Fruit fly (Drosophila melanogaster) whole organism, embryonic: ENCODE results near the gene CG6656.
A peak's percentile ranks its signal among the peaks of the same experiment; 100 is the strongest.

Experiments used
- Abd-B ChIP-seq: fragments of 200-800 bp; sonication (Bioruptor generic); optimal IDR thresholded peaks from 2 replicates; lab custom pipeline; 2018; ENCODE audit warnings: missing biosample characterization, mild to moderate bottlenecking, missing genetic modification characterization, moderate library complexity
- Adf1 ChIP-seq: fragments of 200-800 bp; sonication (Bioruptor generic); IDR thresholded peaks from 2 replicates; pipeline ENCODE4 v1.3.6; 2022; ENCODE audit warnings: missing biosample characterization, missing genetic modification characterization
- B-H2 ChIP-seq: fragments of 200-800 bp; sonication (Bioruptor generic); optimal IDR thresholded peaks from 2 replicates; lab custom pipeline; 2018; ENCODE audit warnings: missing biosample characterization, mild to moderate bottlenecking, missing genetic modification characterization
- BEAF-32 ChIP-seq: fragments of 200-800 bp; sonication (Bioruptor generic); optimal IDR thresholded peaks from 3 replicates; lab custom pipeline; 2017; ENCODE audit warnings: missing biosample characterization, missing genetic modification characterization, mild to moderate bottlenecking, moderate library complexity, missing genetic modification reagents
- CG10543 ChIP-seq: fragments of 200-800 bp; sonication (Bioruptor generic); optimal IDR thresholded peaks from 3 replicates; lab custom pipeline; 2017; ENCODE audit warnings: missing biosample characterization, mild to moderate bottlenecking, missing genetic modification characterization, moderate library complexity
- CG11247 ChIP-seq: fragments of 200-800 bp; sonication (Bioruptor generic); IDR thresholded peaks from 2 replicates; pipeline ENCODE4 v1.3.6; 2022; ENCODE audit warnings: missing biosample characterization, missing genetic modification characterization
- CG11560 ChIP-seq: fragments of 200-800 bp; sonication (Bioruptor generic); IDR thresholded peaks from 3 replicates; pipeline ENCODE4 v1.3.6; 2022; ENCODE audit warnings: missing biosample characterization, missing genetic modification characterization
- CG12071 ChIP-seq: fragments of 200-800 bp; sonication (Bioruptor generic); optimal IDR thresholded peaks from 3 replicates; lab custom pipeline; 2018; ENCODE audit warnings: missing biosample characterization, mild to moderate bottlenecking, missing genetic modification characterization
- CG13123 ChIP-seq: fragments of 200-800 bp; sonication (Bioruptor generic); optimal IDR thresholded peaks from 2 replicates; lab custom pipeline; 2016; ENCODE audit warnings: missing biosample characterization, missing genetic modification characterization
- CG13894 ChIP-seq: fragments of 200-800 bp; sonication (Bioruptor generic); optimal IDR thresholded peaks from 3 replicates; lab custom pipeline; 2018; ENCODE audit warnings: missing biosample characterization, mild to moderate bottlenecking, missing genetic modification characterization, moderate library complexity
- CG17186 ChIP-seq: fragments of 200-800 bp; sonication (Bioruptor generic); optimal IDR thresholded peaks from 3 replicates; lab custom pipeline; 2017; ENCODE audit warnings: missing biosample characterization, missing genetic modification reagents, missing genetic modification characterization
- CG2199 ChIP-seq: fragments of 200-800 bp; sonication (Bioruptor generic); IDR thresholded peaks from 3 replicates; pipeline ENCODE4 v1.3.6; 2022; ENCODE audit warnings: missing biosample characterization, missing genetic modification characterization
- CG31388 ChIP-seq: fragments of 200-800 bp; sonication (Bioruptor generic); optimal IDR thresholded peaks from 2 replicates; lab custom pipeline; 2016; ENCODE audit warnings: missing biosample characterization, missing genetic modification characterization
- CG3407 ChIP-seq: fragments of 200-800 bp; sonication (Bioruptor generic); optimal IDR thresholded peaks from 2 replicates; lab custom pipeline; 2018; ENCODE audit warnings: missing biosample characterization, mild to moderate bottlenecking, missing genetic modification characterization
- CG34376 ChIP-seq: fragments of 200-800 bp; sonication (Bioruptor generic); optimal IDR thresholded peaks from 2 replicates; lab custom pipeline; 2018; ENCODE audit warnings: missing biosample characterization, mild to moderate bottlenecking, missing genetic modification characterization
- CG4854 ChIP-seq: fragments of 200-800 bp; sonication (Bioruptor generic); optimal IDR thresholded peaks from 2 replicates; lab custom pipeline; 2016; ENCODE audit warnings: missing biosample characterization, missing genetic modification characterization, inconsistent platforms
- CG5953 ChIP-seq: fragments of 200-800 bp; sonication (Bioruptor generic); IDR thresholded peaks from 2 replicates; pipeline ENCODE4 v1.3.6; 2022; ENCODE audit warnings: missing biosample characterization, missing genetic modification characterization
- CG6765 ChIP-seq: fragments of 200-800 bp; sonication (Bioruptor generic); optimal IDR thresholded peaks from 3 replicates; lab custom pipeline; 2017; ENCODE audit warnings: missing biosample characterization, mild to moderate bottlenecking, missing genetic modification characterization
- CG7839 ChIP-seq: fragments of 200-800 bp; sonication (Bioruptor generic); optimal IDR thresholded peaks from 3 replicates; lab custom pipeline; 2018; ENCODE audit warnings: missing biosample characterization, mild to moderate bottlenecking, missing genetic modification characterization, moderate library complexity
- D19A ChIP-seq: fragments of 200-800 bp; optimal IDR thresholded peaks from 3 replicates; lab custom pipeline; 2019; ENCODE audit warnings: missing biosample characterization, mild to moderate bottlenecking, missing genetic modification characterization, moderate library complexity
- D19B ChIP-seq: fragments of 200-800 bp; sonication (Bioruptor generic); optimal IDR thresholded peaks from 2 replicates; lab custom pipeline; 2017; ENCODE audit warnings: missing biosample characterization, mild to moderate bottlenecking, missing genetic modification characterization
- Doc3 ChIP-seq: fragments of 200-800 bp; sonication (Bioruptor generic); IDR thresholded peaks from 3 replicates; pipeline ENCODE4 v1.3.6; 2022; ENCODE audit warnings: missing biosample characterization, missing genetic modification characterization; ENCODE audit not compliant: partially characterized antibody
- E2f2 ChIP-seq: fragments of 200-800 bp; sonication (Bioruptor generic); IDR thresholded peaks from 2 replicates; pipeline ENCODE4 v1.3.6; 2022; ENCODE audit warnings: missing biosample characterization, missing genetic modification characterization
- ERR ChIP-seq: fragments of 200-800 bp; sonication (Bioruptor generic); optimal IDR thresholded peaks from 2 replicates; lab custom pipeline; 2016; ENCODE audit warnings: missing biosample characterization, missing genetic modification characterization
- Elba2 ChIP-seq: fragments of 200-800 bp; sonication (Bioruptor generic); optimal IDR thresholded peaks from 3 replicates; lab custom pipeline; 2016; ENCODE audit warnings: missing biosample characterization, missing genetic modification characterization
- Ets65A ChIP-seq: fragments of 200-800 bp; sonication (Bioruptor generic); peaks from one replicate; lab custom pipeline; 2016; ENCODE audit warnings: missing biosample characterization, missing genetic modification characterization
- GATAe ChIP-seq: fragments of 200-800 bp; sonication (Bioruptor generic); conservative IDR thresholded peaks from 2 replicates; pipeline ENCODE4 v1.3.6; 2022; ENCODE audit warnings: missing biosample characterization, missing genetic modification characterization
- Gug ChIP-seq: fragments of 200-800 bp; sonication (Bioruptor generic); IDR thresholded peaks from 4 replicates; pipeline ENCODE4 v1.3.6; 2022; ENCODE audit warnings: missing biosample characterization, missing genetic modification characterization
- Hmx ChIP-seq: fragments of 200-800 bp; sonication (Bioruptor generic); optimal IDR thresholded peaks from 2 replicates; lab custom pipeline; 2016; ENCODE audit warnings: missing biosample characterization, missing genetic modification characterization
- Lpt ChIP-seq: fragments of >200 bp; optimal IDR thresholded peaks from 2 replicates; lab custom pipeline; 2018; ENCODE audit warnings: missing biosample characterization, missing genetic modification characterization
- Med ChIP-seq: fragments of 200-800 bp; sonication (Bioruptor generic); peaks from one replicate; lab custom pipeline; 2016; ENCODE audit warnings: missing biosample characterization, missing genetic modification characterization, mild to moderate bottlenecking, inconsistent platforms, moderate library complexity
- Meics ChIP-seq: fragments of 200-800 bp; sonication (Bioruptor generic); optimal IDR thresholded peaks from 2 replicates; lab custom pipeline; 2017; ENCODE audit warnings: missing biosample characterization, mild to moderate bottlenecking, missing genetic modification characterization
- NC2α ChIP-seq: fragments of 200-800 bp; sonication (Bioruptor generic); optimal IDR thresholded peaks from 2 replicates; lab custom pipeline; 2016; ENCODE audit warnings: missing biosample characterization, missing genetic modification characterization
- Nf-YA ChIP-seq: fragments of 200-800 bp; sonication (Bioruptor generic); IDR thresholded peaks from 2 replicates; pipeline ENCODE4 v1.3.6; 2022; ENCODE audit warnings: missing biosample characterization, missing genetic modification characterization
- Scr ChIP-seq: fragments of 200-800 bp; sonication (Bioruptor generic); IDR thresholded peaks from 2 replicates; pipeline ENCODE4 v1.3.6; 2022; ENCODE audit warnings: missing biosample characterization, missing genetic modification characterization; ENCODE audit not compliant: partially characterized antibody
- amos ChIP-seq: fragments of 200-800 bp; sonication (Bioruptor generic); IDR thresholded peaks from 2 replicates; pipeline ENCODE4 v1.3.6; 2022; ENCODE audit warnings: missing biosample characterization, missing genetic modification characterization; ENCODE audit not compliant: partially characterized antibody
- btn ChIP-seq: fragments of 200-800 bp; sonication (Bioruptor generic); optimal IDR thresholded peaks from 2 replicates; lab custom pipeline; 2016; ENCODE audit warnings: missing biosample characterization, missing genetic modification characterization
- cas ChIP-seq: fragments of 200-800 bp; sonication (Bioruptor generic); IDR thresholded peaks from 2 replicates; pipeline ENCODE4 v1.3.6; 2022; ENCODE audit warnings: missing biosample characterization, missing genetic modification characterization
- eve ChIP-seq, 2 experiments: fragments of >200 bp; optimal IDR thresholded peaks; 2 replicates each; lab custom pipeline; 2017; ENCODE audit warnings: missing biosample characterization in 2 of 2, missing genetic modification characterization in 2 of 2
- insv ChIP-seq, 2 experiments: fragments of 200-800 bp; sonication (Bioruptor generic); optimal IDR thresholded peaks; 3 replicates each; lab custom pipeline; 2016 to 2018; ENCODE audit warnings: missing biosample characterization in 2 of 2, missing genetic modification characterization in 2 of 2
- ken ChIP-seq: fragments of 200-800 bp; sonication (Bioruptor generic); IDR thresholded peaks from 3 replicates; pipeline ENCODE4 v1.3.6; 2022; ENCODE audit warnings: missing biosample characterization, missing genetic modification characterization
- knrl ChIP-seq: fragments of 200-800 bp; sonication (Bioruptor generic); IDR thresholded peaks from 3 replicates; pipeline ENCODE4 v1.3.6; 2022; ENCODE audit warnings: missing biosample characterization, missing genetic modification characterization; ENCODE audit not compliant: partially characterized antibody
- lbe ChIP-seq: fragments of 200-800 bp; sonication (Bioruptor generic); optimal IDR thresholded peaks from 2 replicates; lab custom pipeline; 2016; ENCODE audit warnings: missing biosample characterization, mild to moderate bottlenecking, missing genetic modification characterization
- nom ChIP-seq: fragments of 200-800 bp; sonication (Bioruptor generic); optimal IDR thresholded peaks from 2 replicates; lab custom pipeline; 2017; ENCODE audit warnings: missing biosample characterization, missing genetic modification characterization, mild to moderate bottlenecking, moderate library complexity, missing genetic modification reagents
- peb ChIP-seq: fragments of 200-800 bp; sonication (Bioruptor generic); IDR thresholded peaks from 2 replicates; pipeline ENCODE4 v1.3.6; 2022; ENCODE audit warnings: missing biosample characterization, missing genetic modification characterization
- phol ChIP-seq: fragments of 200-800 bp; sonication (Bioruptor generic); optimal IDR thresholded peaks from 3 replicates; lab custom pipeline; 2018; ENCODE audit warnings: missing biosample characterization, mild to moderate bottlenecking, missing genetic modification characterization, moderate library complexity
- twi ChIP-seq: fragments of 200-800 bp; optimal IDR thresholded peaks from 2 replicates; lab custom pipeline; 2019; ENCODE audit warnings: missing biosample characterization, mild to moderate bottlenecking, missing genetic modification characterization, moderate library complexity

The CG6656 gene

DNA sequence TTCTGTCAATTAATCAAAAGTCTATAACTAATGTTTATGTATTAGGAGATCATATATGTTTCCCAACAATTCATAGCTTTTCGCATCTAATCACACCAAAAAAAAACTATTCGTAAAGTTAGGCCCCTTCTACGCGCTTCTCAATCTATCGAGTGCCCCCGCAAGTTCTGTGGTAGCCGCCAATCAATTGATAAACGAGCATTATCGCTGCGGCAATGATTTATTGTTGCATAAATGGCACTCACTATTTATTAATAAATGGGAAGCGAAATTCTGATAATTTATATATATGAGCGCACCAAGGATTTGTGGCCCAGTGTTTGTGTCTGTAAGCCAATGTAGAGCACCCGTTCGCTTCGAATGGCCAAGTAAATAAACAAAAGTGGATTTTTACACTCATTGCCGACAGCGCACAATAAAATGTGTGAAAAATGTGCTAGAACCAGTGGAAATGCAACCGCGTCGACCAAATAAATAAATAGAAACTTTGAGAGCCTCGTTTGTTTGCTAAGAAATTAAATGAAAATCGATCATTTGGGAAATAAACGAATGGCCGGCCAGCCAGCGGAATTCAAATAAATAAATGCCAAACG, 3.6 kb upstream of the CG6656 start (continued):
- TF ChIP-seq D19A (tag; lab: Kevin White, UChicago) (no peak), cas (GFP tag; lab: Robert Waterston, UW) (no peak), btn (GFP tag; lab: Kevin White, UChicago) (no peak), Elba2 (no peak), CG4854 (no peak), CG11247 (GFP tag; lab: Robert Waterston, UW) (no peak), CG31388 (GFP tag; lab: Kevin White, UChicago) (no peak), Med (peak; percentile 36), GATAe (GFP tag; lab: Robert Waterston, UW) (peak; percentile 61), CG12071 (no peak), CG17186 (GFP tag; lab: Kevin White, UChicago) (no peak)

DNA sequence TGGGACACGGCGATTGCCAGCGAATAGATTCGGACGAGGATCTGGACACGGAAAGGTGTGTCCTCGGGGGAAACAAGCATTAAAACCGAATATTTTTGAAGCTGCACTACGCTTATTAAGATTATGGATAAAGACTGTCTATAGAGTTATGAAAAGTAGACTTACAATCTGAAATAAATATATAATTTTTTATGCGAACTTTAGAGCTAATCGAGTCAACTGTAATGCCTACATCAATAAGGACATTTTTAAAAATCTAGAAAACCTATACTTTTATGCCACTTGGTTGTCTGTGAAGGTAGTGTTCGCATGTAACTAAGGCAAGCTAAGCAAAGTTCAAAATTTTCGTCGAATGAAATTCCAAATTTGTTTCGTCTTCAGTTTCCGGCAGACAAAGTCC, 1.7 kb upstream of the CG6656 start, which contains the start of gene CG31178:
Gene CG31178 (plus strand): TSS at position 301 of the 400 bp plus-strand sequence.
- TF ChIP-seq Ets65A (GFP tag; lab: Kevin White, UChicago) (peak; percentile 28), amos (no peak)

DNA sequence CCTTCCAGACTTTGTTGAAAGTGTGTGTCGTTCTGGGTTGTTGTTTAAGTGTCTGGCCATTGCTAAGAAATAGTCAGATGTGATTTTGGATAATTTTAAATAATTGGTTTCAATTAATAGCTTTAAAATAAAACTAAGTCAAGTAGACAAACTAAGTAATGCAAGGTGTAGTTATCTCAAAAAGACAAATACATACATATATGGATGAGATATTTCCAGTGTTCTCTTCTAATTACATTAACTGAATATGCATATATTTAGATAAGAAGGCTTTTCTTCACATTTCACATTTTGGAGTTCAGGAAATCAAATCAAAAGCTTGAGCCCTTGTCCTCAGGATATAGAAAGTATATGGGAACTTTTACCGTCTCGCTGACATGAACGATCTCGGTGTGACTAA, 2.5 kb downstream of the CG6656 start, which contains the start of gene P5CDh2:
Gene P5CDh2 (plus strand): TSS at position 301 of the 400 bp plus-strand sequence.
- TF ChIP-seq eve (GFP tag; optimal IDR thresholded peaks at IDR 0.05; lab: Kevin White, UChicago): no peak
- no peak for TF ChIP-seq CG34376 (GFP tag; lab: Kevin White, UChicago)
- TF ChIP-seq twi (tag; lab: Kevin White, UChicago): no peak
- no peak for TF ChIP-seq CG13894 (tag; lab: Kevin White, UChicago)
- TF ChIP-seq CG3407 (GFP tag; lab: Kevin White, UChicago): no peak
- TF ChIP-seq ken (GFP tag; lab: Robert Waterston, UW): no peak

dm6 chr3R:21878473-21878872, 3.4 kb downstream of the CG6656 start, which contains the start of gene CG34148:
Gene CG34148, minus strand, starts transcription at chr3R:21878686.
- TF ChIP-seq CG11560 (tag; lab: Robert Waterston, UW) (no peak), CG5953 (GFP tag; lab: Robert Waterston, UW) (no peak), D19B (GFP tag; lab: Kevin White, UChicago) (no peak), CG6765 (GFP tag; lab: Kevin White, UChicago) (no peak), B-H2 (no peak), ERR (GFP tag; lab: Kevin White, UChicago) (no peak), lbe (no peak), nom (GFP tag; lab: Kevin White, UChicago) (no peak), CG7839 (no peak), CG2199 (GFP tag; lab: Robert Waterston, UW) (no peak), phol (no peak), CG13123 (GFP tag; lab: Kevin White, UChicago) (no peak), knrl (GFP tag; lab: Robert Waterston, UW) (peak; percentile 50; the same call in 1 of the 3 replicates), Doc3 (GFP tag; lab: Robert Waterston, UW) (peak; percentile 60; the same call in 2 of the 3 replicates), Scr (peak; percentile 74), Abd-B (GFP tag; lab: Kevin White, UChicago) (no peak), CG10543 (GFP tag; lab: Kevin White, UChicago) (no peak), NC2α (GFP tag; lab: Kevin White, UChicago) (no peak), Gug (GFP tag; lab: Robert Waterston, UW) (no peak), BEAF-32 (peak; percentile 55), E2f2 (GFP tag; lab: Robert Waterston, UW) (peak; percentile 92), insv (GFP tag; optimal IDR thresholded peaks at IDR 0.05; lab: Kevin White, UChicago) (no peak), Nf-YA (GFP tag; lab: Robert Waterston, UW) (no peak), peb (GFP tag; lab: Robert Waterston, UW) (no peak), Hmx (GFP tag; lab: Kevin White, UChicago) (no peak), Lpt (no peak), Meics (no peak), Adf1 (GFP tag; lab: Robert Waterston, UW) (no peak)
